Fruit fly (Drosophila melanogaster): ENCODE measurements around the gene Usp8.

Usp8 gene

DNA sequence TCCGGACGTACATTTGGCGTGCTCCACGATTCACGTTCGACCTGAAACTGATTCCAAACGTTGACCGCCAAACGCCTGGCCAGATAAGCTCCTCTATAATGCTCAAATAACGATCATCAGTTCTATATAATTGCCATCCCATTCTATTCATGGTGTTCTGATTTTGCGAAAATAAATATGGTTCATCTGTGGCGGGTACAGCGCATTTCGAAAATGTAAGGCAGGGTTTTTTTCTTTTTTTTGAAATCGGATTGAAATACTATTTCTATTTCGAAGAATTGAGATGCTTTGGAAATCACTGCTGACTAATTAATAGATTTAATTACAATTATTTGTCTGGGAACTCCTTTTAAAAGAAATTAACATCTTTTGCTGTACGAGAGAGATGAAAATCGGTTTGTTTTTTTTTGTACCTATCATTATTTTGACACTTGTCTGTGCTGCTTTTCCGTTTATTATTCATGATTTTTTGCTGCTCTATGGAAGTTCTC, 27.0 kb downstream of the Usp8 start, which contains the start of gene cDIP:
cDIP (minus strand) TSS at position 51 of the 491 bp plus-strand sequence.
- TF ChIP-seq CG13204 (GFP tag; optimal IDR thresholded peaks at IDR 0.05) (no peak), Snoo (tag; optimal IDR thresholded peaks at IDR 0.05) (no peak), CG8301 (tag; optimal IDR thresholded peaks at IDR 0.05) (no peak), CG8159 (tag; optimal IDR thresholded peaks at IDR 0.05) (no peak), CG9948 (tag; optimal IDR thresholded peaks at IDR 0.05) (no peak), D1 (tag; optimal IDR thresholded peaks at IDR 0.05) (no peak), CG34367 (tag; optimal IDR thresholded peaks at IDR 0.05) (no peak)

DNA sequence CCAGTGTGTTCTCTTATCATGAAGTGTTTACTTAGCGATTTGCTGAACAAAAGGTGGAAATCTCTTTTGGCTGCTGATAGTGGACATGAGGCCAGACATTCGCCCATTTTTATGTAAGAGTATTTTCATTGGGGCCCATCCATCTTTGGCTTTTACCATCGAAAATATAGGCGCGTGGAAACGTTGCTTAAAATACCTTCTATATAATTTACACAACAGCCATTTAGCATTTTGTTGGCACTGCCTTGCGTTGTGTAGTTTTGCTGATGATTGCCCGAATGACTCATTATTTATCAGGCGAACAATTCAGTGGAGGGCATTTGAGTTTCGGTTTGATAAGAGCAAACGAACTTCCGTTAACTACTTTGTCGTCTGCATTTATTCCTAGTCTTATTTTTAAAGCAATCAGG, 27.6 kb downstream of the Usp8 start:
- TF ChIP-seq CG10348 (GFP tag; IDR thresholded peaks at IDR 0.05) (no peak), CG4496 (GFP tag; IDR thresholded peaks at IDR 0.05) (no peak), fd96Ca (GFP tag; IDR thresholded peaks at IDR 0.05) (no peak), rn (GFP tag; IDR thresholded peaks at IDR 0.05) (no peak)

DNA sequence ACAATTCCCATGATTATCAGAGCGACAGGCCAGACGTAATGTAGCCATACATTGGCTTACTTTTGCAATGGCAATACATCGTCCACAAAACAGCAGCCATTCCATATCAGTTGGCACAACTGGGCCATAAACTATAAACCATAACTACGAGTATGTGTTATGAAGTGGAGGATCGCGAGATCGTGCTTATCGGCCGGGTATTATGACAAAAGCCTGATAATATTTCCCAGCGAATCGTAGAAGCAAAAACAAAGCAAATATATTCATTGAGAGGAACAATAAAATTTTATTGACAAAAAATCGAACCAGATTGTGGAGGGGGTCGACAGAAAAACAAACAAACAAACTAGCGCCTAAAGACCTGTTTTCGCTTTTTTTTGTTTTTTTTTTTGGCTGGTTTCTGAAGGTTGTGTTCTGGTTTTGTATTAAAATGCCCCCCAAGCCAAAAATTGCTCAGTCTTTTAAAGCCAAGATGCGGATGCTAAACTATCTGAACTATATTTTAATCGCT, 29.3 kb downstream of the Usp8 start, which contains the start of gene CG5810:
CG5810 (plus strand) TSS at position 461 of the 511 bp plus-strand sequence.
- TF ChIP-seq CG32121 (GFP tag; IDR thresholded peaks at IDR 0.05) (no peak), EcR (GFP tag; optimal IDR thresholded peaks at IDR 0.05) (peak; percentile 38), CG8159 (tag; optimal IDR thresholded peaks at IDR 0.05) (no peak), CG13204 (GFP tag; optimal IDR thresholded peaks at IDR 0.05) (no peak), CG9948 (tag; optimal IDR thresholded peaks at IDR 0.05) (no peak), CG34367 (tag; optimal IDR thresholded peaks at IDR 0.05) (peak; percentile 21), CG15710 (tag; optimal IDR thresholded peaks at IDR 0.05) (peak; percentile 10), gl (tag; optimal IDR thresholded peaks at IDR 0.05) (no peak)

DNA sequence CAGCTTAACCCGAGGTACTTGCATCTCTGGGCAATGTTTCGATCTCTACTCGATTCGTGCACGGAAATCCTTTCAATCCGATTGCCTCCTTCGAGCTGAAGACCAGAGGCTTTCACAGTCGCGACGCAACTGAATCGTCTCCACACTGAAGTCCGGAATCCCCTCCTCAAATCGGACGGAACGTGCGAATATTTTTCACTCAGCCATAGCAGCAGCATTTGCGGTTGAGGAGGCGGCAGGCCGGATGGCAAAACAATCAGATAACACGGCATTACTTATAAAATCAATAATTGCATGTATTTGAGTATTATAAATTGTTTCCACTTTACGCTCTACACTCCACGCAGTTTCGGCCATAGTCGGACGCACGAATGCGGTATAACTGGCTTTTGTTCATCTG, 34.0 kb downstream of the Usp8 start, which contains the start of gene Snmp1:
Snmp1 (minus strand) TSS at position 101 of the 400 bp plus-strand sequence.
- no peak for TF ChIP-seq fd96Ca (GFP tag; IDR thresholded peaks at IDR 0.05)
- TF ChIP-seq CG34367 (tag; optimal IDR thresholded peaks at IDR 0.05): no peak
- no peak for TF ChIP-seq CG32121 (GFP tag; IDR thresholded peaks at IDR 0.05)
- TF ChIP-seq CG15710 (tag; optimal IDR thresholded peaks at IDR 0.05): no peak
- TF ChIP-seq CG4496 (GFP tag; IDR thresholded peaks at IDR 0.05): no peak
- no peak for TF ChIP-seq rn (GFP tag; IDR thresholded peaks at IDR 0.05)
- TF ChIP-seq gl (tag; optimal IDR thresholded peaks at IDR 0.05): no peak
- TF ChIP-seq Ets98B (GFP tag; IDR thresholded peaks at IDR 0.05): no peak
- TF ChIP-seq Pif1B (GFP tag; optimal IDR thresholded peaks at IDR 0.05): no peak
- TF ChIP-seq CG17806 (tag; optimal IDR thresholded peaks at IDR 0.05): no peak
- no peak for TF ChIP-seq CG10348 (GFP tag; IDR thresholded peaks at IDR 0.05)
- no peak for TF ChIP-seq EcR (GFP tag; optimal IDR thresholded peaks at IDR 0.05)
- no peak for TF ChIP-seq CG8301 (tag; optimal IDR thresholded peaks at IDR 0.05)
- no peak for TF ChIP-seq Pif1A (GFP tag; optimal IDR thresholded peaks at IDR 0.05)
- TF ChIP-seq CG12605 (GFP tag; IDR thresholded peaks at IDR 0.05): no peak
- no peak for TF ChIP-seq Snoo (tag; optimal IDR thresholded peaks at IDR 0.05)
- no peak for TF ChIP-seq CG8159 (tag; optimal IDR thresholded peaks at IDR 0.05)
- no peak for TF ChIP-seq CG14655 (GFP tag; optimal IDR thresholded peaks at IDR 0.05)
- TF ChIP-seq CG9948 (tag; optimal IDR thresholded peaks at IDR 0.05): no peak
- no peak for TF ChIP-seq CG13204 (GFP tag; optimal IDR thresholded peaks at IDR 0.05)

DNA sequence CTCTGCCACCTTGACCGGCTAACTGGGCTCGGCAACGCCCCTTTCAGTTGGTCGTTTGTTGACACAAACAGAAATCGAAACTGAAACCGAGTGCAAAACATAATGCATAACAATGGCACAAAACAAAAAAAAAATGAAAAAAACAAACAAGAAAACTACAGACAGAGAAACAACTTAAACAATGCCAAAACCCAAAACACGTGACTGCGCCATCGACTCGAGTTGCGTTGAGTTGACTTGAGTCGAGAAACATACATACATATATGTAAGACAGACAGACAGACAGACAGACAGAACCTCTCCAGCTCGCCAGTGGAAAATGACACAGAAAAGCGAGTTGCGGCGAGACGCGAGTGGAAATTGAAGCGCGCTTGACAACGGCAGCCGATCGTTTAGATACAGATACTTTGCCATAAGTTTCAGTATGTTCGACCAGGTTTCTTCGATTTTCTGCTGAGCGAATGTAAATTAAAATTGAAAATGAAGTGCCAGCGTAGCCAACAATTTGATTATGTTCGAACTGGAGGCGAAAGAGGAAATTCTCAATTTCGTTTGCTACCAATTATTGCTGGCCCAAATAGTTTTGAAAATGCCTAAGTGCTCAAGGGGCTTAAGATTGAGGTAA, 35.6 kb downstream of the Usp8 start:
- TF ChIP-seq Ets98B (GFP tag; IDR thresholded peaks at IDR 0.05) (0 out of 2 replicates have a peak, but pooled peaks have one; percentile 13), CG4496 (GFP tag; IDR thresholded peaks at IDR 0.05) (peak; percentile 55; the same call in 1 of the 3 replicates), CG32121 (GFP tag; IDR thresholded peaks at IDR 0.05) (0 out of 2 replicates have a peak, but pooled peaks have one; percentile 41), CG13204 (GFP tag; optimal IDR thresholded peaks at IDR 0.05) (no peak), CG14655 (GFP tag; optimal IDR thresholded peaks at IDR 0.05) (no peak)

DNA sequence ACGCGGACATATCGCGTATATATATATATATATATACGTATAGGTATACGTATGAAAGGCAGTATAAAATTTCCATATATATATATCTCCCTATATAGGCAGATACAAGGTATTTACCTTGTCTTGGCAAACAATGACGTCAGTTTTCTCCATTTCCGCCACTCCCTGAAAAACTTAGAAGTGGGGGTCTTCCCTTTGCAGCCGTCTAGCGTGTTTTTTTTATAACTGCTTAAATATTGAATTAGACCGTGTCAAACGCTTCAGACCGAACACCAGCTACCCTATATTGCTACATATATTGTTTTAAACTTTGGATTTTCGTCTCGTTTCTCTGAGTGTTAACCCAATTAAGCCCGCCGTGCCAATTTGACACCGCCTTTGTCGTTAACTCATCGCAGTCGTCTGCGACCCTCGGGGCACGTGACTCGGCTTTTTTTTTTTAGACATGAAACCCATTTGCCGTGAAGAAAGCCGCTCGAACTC, 42.6 kb downstream of the Usp8 start:
- TF ChIP-seq CG14655 (GFP tag; optimal IDR thresholded peaks at IDR 0.05) (no peak), gl (tag; optimal IDR thresholded peaks at IDR 0.05) (no peak), EcR (GFP tag; optimal IDR thresholded peaks at IDR 0.05) (no peak), D1 (tag; optimal IDR thresholded peaks at IDR 0.05) (no peak), CG17806 (tag; optimal IDR thresholded peaks at IDR 0.05) (no peak), CG13204 (GFP tag; optimal IDR thresholded peaks at IDR 0.05) (no peak), CG8301 (tag; optimal IDR thresholded peaks at IDR 0.05) (no peak), Pif1A (GFP tag; optimal IDR thresholded peaks at IDR 0.05) (peak; percentile 31)
